Fruit fly (Drosophila melanogaster) whole organism, embryonic: Measurements from ENCODE around the gene CG14568.

Experiments
- CG11723 ChIP-seq: fragments of 200-800 bp; sonication (Bioruptor generic); optimal IDR thresholded peaks from 2 replicates; lab custom pipeline; 2017; ENCODE audit warnings: missing biosample characterization, mild to moderate bottlenecking, missing genetic modification characterization
- CG1602 ChIP-seq: fragments of 200-800 bp; sonication (Bioruptor generic); optimal IDR thresholded peaks from 3 replicates; lab custom pipeline; 2016; ENCODE audit warnings: missing biosample characterization, missing genetic modification characterization
- HLH54F ChIP-seq: fragments of 200-800 bp; sonication (Bioruptor generic); optimal IDR thresholded peaks from 3 replicates; lab custom pipeline; 2016; ENCODE audit warnings: missing biosample characterization, missing genetic modification characterization
- NC2β ChIP-seq: fragments of 200-800 bp; sonication (Bioruptor generic); optimal IDR thresholded peaks from 2 replicates; lab custom pipeline; 2016; ENCODE audit warnings: missing biosample characterization, missing genetic modification characterization
- kah ChIP-seq: fragments of 200-800 bp; sonication (Bioruptor generic); optimal IDR thresholded peaks from 2 replicates; lab custom pipeline; 2018; ENCODE audit warnings: missing biosample characterization, mild to moderate bottlenecking, missing genetic modification characterization
- zen2 ChIP-seq: fragments of 200-800 bp; sonication (Bioruptor generic); IDR thresholded peaks from 3 replicates; pipeline ENCODE4 v1.3.6; 2022; ENCODE audit warnings: missing biosample characterization, missing genetic modification characterization; ENCODE audit not compliant: partially characterized antibody

dm6 chr3L:21720869-21721268 is 12.4 kb downstream of the CG14568 start:
- TF ChIP-seq NC2β (GFP tag; lab: Kevin White, UChicago) (no peak), HLH54F (GFP tag; lab: Kevin White, UChicago) (no peak), zen2 (GFP tag; lab: Robert Waterston, UW) (no peak), CG1602 (GFP tag; lab: Kevin White, UChicago) (no peak), CG11723 (GFP tag; lab: Kevin White, UChicago) (no peak), kah (GFP tag; lab: Kevin White, UChicago) (no peak)
